Worm (Caenorhabditis elegans) whole organism, late embryonic: ENCODE results near the gene C14A4.8.

Experiments used
- ama-1 ChIP-seq: fragments of 150-350 bp; optimal IDR thresholded peaks from 2 replicates; lab custom pipeline; 2014
- ceh-48 ChIP-seq: sonication (generic microtip); optimal IDR thresholded peaks from 2 replicates; lab custom pipeline; 2016; ENCODE audit warnings: missing genetic modification characterization, inconsistent platforms, missing compliant biosample characterization
- dve-1 ChIP-seq: sonication (generic microtip); optimal IDR thresholded peaks from 2 replicates; lab custom pipeline; 2017; ENCODE audit warnings: antibody characterized with exemption, mild to moderate bottlenecking, missing genetic modification characterization, missing compliant biosample characterization
- gmeb-2 ChIP-seq: sonication (generic microtip); optimal IDR thresholded peaks from 2 replicates; lab custom pipeline; 2016; ENCODE audit warnings: missing genetic modification characterization, inconsistent platforms, missing compliant biosample characterization
- hlh-15 ChIP-seq: sonication (generic microtip); optimal IDR thresholded peaks from 2 replicates; lab custom pipeline; 2016; ENCODE audit warnings: missing genetic modification characterization, missing compliant biosample characterization
- nhr-11 ChIP-seq: fragments of 150-350 bp; optimal IDR thresholded peaks from 2 replicates; lab custom pipeline; 2014; ENCODE audit warnings: missing biosample characterization, missing genetic modification characterization
- pax-1 ChIP-seq: fragments of 150-350 bp; optimal IDR thresholded peaks from 2 replicates; lab custom pipeline; 2014; ENCODE audit warnings: missing biosample characterization, missing genetic modification characterization
- unc-86 ChIP-seq: sonication (generic microtip); optimal IDR thresholded peaks from 2 replicates; lab custom pipeline; 2016; ENCODE audit warnings: missing genetic modification characterization, missing compliant biosample characterization
- zip-5 ChIP-seq: sonication (generic microtip); optimal IDR thresholded peaks from 2 replicates; lab custom pipeline; 2016; ENCODE audit warnings: missing genetic modification characterization, missing compliant biosample characterization

- TF ChIP-seq ceh-48 (tag; lab: Kevin White, UChicago) (no peak), ama-1 (lab: Kevin White, UChicago) (no peak), zip-5 (tag; lab: Kevin White, UChicago) (no peak), nhr-11 (tag; lab: Kevin White, UChicago) (no peak), gmeb-2 (no peak), hlh-15 (tag; lab: Kevin White, UChicago) (no peak), dve-1 (tag; lab: Kevin White, UChicago) (no peak), pax-1 (tag; lab: Kevin White, UChicago) (no peak), unc-86 (tag; lab: Kevin White, UChicago) (no peak)
Observed at ce11 chrII:10580833-10581232, 17.1 kb downstream of the C14A4.8 start, which contains the start of gene dap-3.
